Worm (Caenorhabditis elegans): ENCODE measurements around the gene D2085.7.

D2085.7 gene

ce11 chrII:8617516-8617915, 23.7 kb upstream of the D2085.7 start, which contains the start of gene chhy-1:
Gene chhy-1, minus strand, starts transcription at chrII:8617616.
- TF ChIP-seq him-1 (tag; optimal IDR thresholded peaks at IDR 0.05) (no peak), dao-5 (tag; optimal IDR thresholded peaks at IDR 0.05) (no peak), W03F9.2 (tag; optimal IDR thresholded peaks at IDR 0.05) (no peak)

ce11 chrII:8621883-8622282, 19.3 kb upstream of the D2085.7 start, which contains the start of gene T22C8.3:
Gene T22C8.3, minus strand, starts transcription at chrII:8621983.
- TF ChIP-seq W03F9.2 (tag; optimal IDR thresholded peaks at IDR 0.05) (no peak), him-1 (tag; optimal IDR thresholded peaks at IDR 0.05) (no peak), dao-5 (tag; optimal IDR thresholded peaks at IDR 0.05) (no peak)

ce11 chrII:8623396-8623795, 17.8 kb upstream of the D2085.7 start, which contains the start of gene T22C8.4:
Gene T22C8.4, minus strand, starts transcription at chrII:8623496.
- no peak for TF ChIP-seq W03F9.2 (tag; optimal IDR thresholded peaks at IDR 0.05)
- no peak for TF ChIP-seq him-1 (tag; optimal IDR thresholded peaks at IDR 0.05)
- TF ChIP-seq dao-5 (tag; optimal IDR thresholded peaks at IDR 0.05): no peak

ce11 chrII:8625163-8625562, 16.0 kb upstream of the D2085.7 start, which contains the start of gene sptf-2:
Gene sptf-2, plus strand, starts transcription at chrII:8625459.
- TF ChIP-seq W03F9.2 (tag; optimal IDR thresholded peaks at IDR 0.05) (no peak), him-1 (tag; optimal IDR thresholded peaks at IDR 0.05) (no peak), dao-5 (tag; optimal IDR thresholded peaks at IDR 0.05) (no peak)

- TF ChIP-seq W03F9.2 (tag; optimal IDR thresholded peaks at IDR 0.05): no peak
- TF ChIP-seq dao-5 (tag; optimal IDR thresholded peaks at IDR 0.05): no peak
- no peak for TF ChIP-seq him-1 (tag; optimal IDR thresholded peaks at IDR 0.05)
Observed at ce11 chrII:8626598-8626997, 14.6 kb upstream of the D2085.7 start.

ce11 chrII:8627907-8628306, 13.3 kb upstream of the D2085.7 start:
- TF ChIP-seq dao-5 (tag; optimal IDR thresholded peaks at IDR 0.05) (no peak), him-1 (tag; optimal IDR thresholded peaks at IDR 0.05) (no peak), W03F9.2 (tag; optimal IDR thresholded peaks at IDR 0.05) (no peak)

- TF ChIP-seq him-1 (tag; optimal IDR thresholded peaks at IDR 0.05) (no peak), dao-5 (tag; optimal IDR thresholded peaks at IDR 0.05) (no peak), W03F9.2 (tag; optimal IDR thresholded peaks at IDR 0.05) (no peak)
Observed at ce11 chrII:8630088-8630487, 11.1 kb upstream of the D2085.7 start, which contains the start of gene T22C8.6. Gene T22C8.6, minus strand, starts transcription at chrII:8630281.

ce11 chrII:8631766-8632165, 9.4 kb upstream of the D2085.7 start:
- TF ChIP-seq him-1 (tag; optimal IDR thresholded peaks at IDR 0.05) (no peak), W03F9.2 (tag; optimal IDR thresholded peaks at IDR 0.05) (no peak), dao-5 (tag; optimal IDR thresholded peaks at IDR 0.05) (no peak)

- TF ChIP-seq W03F9.2 (tag; optimal IDR thresholded peaks at IDR 0.05) (no peak), dao-5 (tag; optimal IDR thresholded peaks at IDR 0.05) (no peak), him-1 (tag; optimal IDR thresholded peaks at IDR 0.05) (no peak)
Observed at ce11 chrII:8634386-8634785, 6.8 kb upstream of the D2085.7 start, which contains the start of gene cutl-12. Gene cutl-12, minus strand, starts transcription at chrII:8634486.

- no peak for TF ChIP-seq W03F9.2 (tag; optimal IDR thresholded peaks at IDR 0.05)
- no peak for TF ChIP-seq him-1 (tag; optimal IDR thresholded peaks at IDR 0.05)
- no peak for TF ChIP-seq dao-5 (tag; optimal IDR thresholded peaks at IDR 0.05)
Observed at ce11 chrII:8637615-8638014, 3.6 kb upstream of the D2085.7 start, which contains the start of gene vab-9. Gene vab-9, minus strand, starts transcription at chrII:8637715.

- TF ChIP-seq W03F9.2 (tag; optimal IDR thresholded peaks at IDR 0.05) (no peak), dao-5 (tag; optimal IDR thresholded peaks at IDR 0.05) (no peak), him-1 (tag; optimal IDR thresholded peaks at IDR 0.05) (no peak)
Observed at ce11 chrII:8639553-8639952, 1.6 kb upstream of the D2085.7 start.

ce11 chrII:8640503-8640902, 678 bp upstream of the D2085.7 start:
- TF ChIP-seq dao-5 (tag; optimal IDR thresholded peaks at IDR 0.05) (no peak), him-1 (tag; optimal IDR thresholded peaks at IDR 0.05) (no peak), W03F9.2 (tag; optimal IDR thresholded peaks at IDR 0.05) (no peak)

ce11 chrII:8642376-8642775, 1.2 kb downstream of the D2085.7 start:
- no peak for TF ChIP-seq dao-5 (tag; optimal IDR thresholded peaks at IDR 0.05)

ce11 chrII:8643627-8644356, 2.6 kb downstream of the D2085.7 start:
- no peak for TF ChIP-seq him-1 (tag; optimal IDR thresholded peaks at IDR 0.05)
- TF ChIP-seq dao-5 (tag; optimal IDR thresholded peaks at IDR 0.05): no peak
- TF ChIP-seq W03F9.2 (tag; optimal IDR thresholded peaks at IDR 0.05): no peak

ce11 chrII:8646437-8646836, 5.3 kb downstream of the D2085.7 start:
- no peak for TF ChIP-seq W03F9.2 (tag; optimal IDR thresholded peaks at IDR 0.05)
- no peak for TF ChIP-seq him-1 (tag; optimal IDR thresholded peaks at IDR 0.05)
- TF ChIP-seq dao-5 (tag; optimal IDR thresholded peaks at IDR 0.05): no peak
